Fruit fly (Drosophila melanogaster): ENCODE data around the gene Frq2.

- TF ChIP-seq Met (GFP tag; optimal IDR thresholded peaks at IDR 0.05) (no peak), CG11294 (GFP tag; IDR thresholded peaks at IDR 0.05) (no peak), CG34406 (GFP tag; optimal IDR thresholded peaks at IDR 0.05) (no peak), dac (GFP tag; optimal IDR thresholded peaks at IDR 0.05) (no peak), CG6163 (GFP tag; IDR thresholded peaks at IDR 0.05) (no peak), Sox14 (GFP tag; optimal IDR thresholded peaks at IDR 0.05) (no peak), CG15336 (GFP tag; IDR thresholded peaks at IDR 0.05) (no peak), CG6808 (GFP tag; optimal IDR thresholded peaks at IDR 0.05) (no peak), achi (GFP tag; optimal IDR thresholded peaks at IDR 0.05) (no peak), Sox102F (GFP tag; optimal IDR thresholded peaks at IDR 0.05) (no peak)
Measured at dm6 chrX:18197642-18198041, 20.2 kb downstream of the Frq2 start.
